Worm (Caenorhabditis elegans): Measurements from ENCODE around the gene sre-54.
A peak's percentile ranks its signal among the peaks of the same experiment; 100 is the strongest.
"Not testable (repeated sequence)": the region's sequence is repeated elsewhere in the genome, so short reads cannot be mapped to it uniquely, and the experiment has no call there.

Gene sre-54

DNA sequence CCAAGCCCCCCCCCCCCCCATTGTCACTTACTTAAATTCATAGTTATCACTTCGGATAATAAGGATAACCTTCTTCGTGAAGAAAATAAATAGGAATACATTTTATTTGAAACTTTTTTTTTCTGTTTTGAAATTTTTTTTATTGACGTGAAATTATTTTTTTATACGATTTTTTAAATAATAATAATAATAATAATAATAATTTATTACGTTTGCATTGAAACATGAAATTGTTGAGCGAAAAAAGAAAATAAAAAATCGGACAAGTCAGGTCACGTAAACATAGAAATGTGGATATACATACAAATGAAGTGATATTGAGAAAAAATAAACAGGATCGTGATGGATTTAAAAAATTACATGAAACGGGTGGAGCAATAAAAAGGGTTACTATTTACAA lies 23.1 kb upstream of the sre-54 start, which contains the start of gene C50E10.2:
Gene C50E10.2, minus strand, starts transcription at position 101 of the 400 bp plus-strand sequence.
- TF ChIP-seq hmbx-1 (tag; optimal IDR thresholded peaks at IDR 0.05): no peak
- TF ChIP-seq tbx-11 (GFP tag; IDR thresholded peaks at IDR 0.05): no peak
- TF ChIP-seq B0310.2 (tag; optimal IDR thresholded peaks at IDR 0.05): no peak
- no peak for TF ChIP-seq hmg-4 (GFP tag; optimal IDR thresholded peaks at IDR 0.05)
- TF ChIP-seq scrt-1 (GFP tag; IDR thresholded peaks at IDR 0.05): no peak
- no peak for TF ChIP-seq aly-1 (tag; optimal IDR thresholded peaks at IDR 0.05)
- TF ChIP-seq flt-1 (GFP tag; IDR thresholded peaks at IDR 0.05): no peak
- no peak for TF ChIP-seq F13C5.2 (tag; optimal IDR thresholded peaks at IDR 0.05)
- TF ChIP-seq ceh-36 (tag; optimal IDR thresholded peaks at IDR 0.05): no peak

DNA sequence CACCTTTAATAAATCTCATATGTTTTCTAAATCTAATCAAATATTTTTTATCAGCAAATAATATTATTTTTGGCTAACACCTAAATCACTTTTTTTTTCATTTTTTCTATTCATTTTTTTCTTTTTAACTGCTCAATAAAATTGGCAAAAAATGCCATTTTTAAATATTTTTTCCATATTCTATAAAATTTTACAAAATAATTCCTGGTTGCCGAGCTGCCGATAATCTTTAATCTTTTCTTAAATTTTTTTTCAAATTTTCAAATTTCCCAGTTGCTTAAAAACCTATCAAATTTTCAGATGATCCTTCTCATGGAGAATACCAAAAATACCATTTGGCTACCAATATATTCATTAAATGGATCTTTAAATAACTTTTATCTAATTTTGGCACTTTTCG lies 21.2 kb upstream of the sre-54 start, which contains the start of gene sre-51:
Gene sre-51, plus strand, starts transcription at position 301 of the 400 bp plus-strand sequence.
- no peak for TF ChIP-seq hmbx-1 (tag; optimal IDR thresholded peaks at IDR 0.05)
- TF ChIP-seq ama-1 (optimal IDR thresholded peaks at IDR 0.05): no peak
- TF ChIP-seq ceh-36 (tag; optimal IDR thresholded peaks at IDR 0.05): no peak
- TF ChIP-seq pes-1 (GFP tag; IDR thresholded peaks at IDR 0.05): no peak
- no peak for TF ChIP-seq hnd-1 (tag; optimal IDR thresholded peaks at IDR 0.05)
- no peak for TF ChIP-seq flt-1 (GFP tag; IDR thresholded peaks at IDR 0.05)
- no peak for TF ChIP-seq sea-1 (GFP tag; conservative IDR thresholded peaks at IDR 0.05)
- no peak for TF ChIP-seq ceh-13 (GFP tag; optimal IDR thresholded peaks at IDR 0.05)

DNA sequence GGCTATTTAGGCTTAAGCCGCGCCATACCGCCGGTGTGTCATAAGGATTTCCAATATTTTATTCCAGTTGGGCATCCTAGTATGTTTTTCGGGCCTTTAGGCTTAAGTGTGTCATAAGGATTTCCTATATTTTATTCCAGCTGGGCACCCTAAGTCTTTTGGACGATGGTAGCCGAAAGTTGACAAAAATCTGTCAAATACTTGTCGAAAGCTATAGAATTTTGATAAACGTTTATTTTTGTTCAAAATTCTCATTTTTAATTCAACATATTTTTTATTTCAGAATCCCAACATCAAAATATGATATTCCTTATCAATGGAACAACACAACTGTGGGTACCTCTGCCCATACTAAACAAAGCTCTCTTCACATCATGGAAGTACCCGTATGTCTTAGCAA lies 14.2 kb upstream of the sre-54 start, which contains the start of gene sre-49:
Gene sre-49, plus strand, starts transcription at position 301 of the 400 bp plus-strand sequence.
- not testable (repeated sequence) for TF ChIP-seq tbx-11 (GFP tag; IDR thresholded peaks at IDR 0.05); sea-1 (GFP tag; conservative IDR thresholded peaks at IDR 0.05); ama-1 (optimal IDR thresholded peaks at IDR 0.05)

DNA sequence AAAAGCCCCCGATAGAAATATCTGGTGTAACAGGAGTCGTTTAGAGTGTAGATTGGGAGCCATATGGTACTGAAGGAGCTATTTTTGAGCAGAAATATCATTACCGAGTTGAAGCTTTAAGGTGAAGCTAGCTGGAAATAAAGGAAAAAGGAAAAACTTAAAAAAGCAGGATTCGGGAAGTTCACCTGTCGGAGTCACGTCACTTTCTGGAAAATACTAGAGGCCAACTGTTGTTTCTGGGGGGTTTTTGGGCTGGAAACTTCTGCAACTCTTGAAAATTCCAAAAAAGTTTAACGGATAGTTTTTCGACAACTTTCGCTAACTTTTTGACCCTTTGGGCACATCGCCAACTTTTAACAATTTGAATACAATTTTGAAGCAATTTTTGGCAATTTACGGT lies 9.4 kb upstream of the sre-54 start, which contains the start of gene sre-53:
Gene sre-53, minus strand, starts transcription at position 101 of the 400 bp plus-strand sequence.
- TF ChIP-seq ceh-13 (GFP tag; optimal IDR thresholded peaks at IDR 0.05): no peak
- no peak for TF ChIP-seq tra-4 (tag; optimal IDR thresholded peaks at IDR 0.05)
- TF ChIP-seq F13C5.2 (tag; optimal IDR thresholded peaks at IDR 0.05): no peak
- TF ChIP-seq ceh-36 (tag; optimal IDR thresholded peaks at IDR 0.05): no peak

DNA sequence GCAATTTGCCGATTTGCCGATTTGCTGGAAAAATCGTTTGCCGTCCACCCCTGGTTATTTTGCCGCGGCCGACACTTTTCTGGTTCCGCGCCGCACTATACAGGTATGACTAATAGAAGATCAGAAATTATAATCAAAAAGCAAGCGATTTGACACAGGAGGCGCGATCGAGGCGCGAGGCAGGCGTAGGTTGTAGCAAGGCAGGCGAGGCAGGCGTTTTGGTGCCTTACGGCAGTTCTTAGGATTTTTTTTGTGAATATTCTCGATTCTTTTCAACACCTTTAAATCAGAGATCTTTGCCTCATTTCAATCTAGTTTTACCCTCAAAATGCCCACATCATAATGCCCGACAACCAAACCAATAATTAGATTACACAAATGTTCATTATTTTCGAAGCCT lies 8.6 kb upstream of the sre-54 start, which contains the start of gene sre-56:
Gene sre-56, plus strand, starts transcription at position 301 of the 400 bp plus-strand sequence.
- TF ChIP-seq sea-1 (GFP tag; conservative IDR thresholded peaks at IDR 0.05) (no peak), hmbx-1 (tag; optimal IDR thresholded peaks at IDR 0.05) (no peak), ceh-36 (tag; optimal IDR thresholded peaks at IDR 0.05) (no peak), flt-1 (GFP tag; IDR thresholded peaks at IDR 0.05) (no peak), ceh-13 (GFP tag; optimal IDR thresholded peaks at IDR 0.05) (no peak), ama-1 (optimal IDR thresholded peaks at IDR 0.05) (no peak), tbx-11 (GFP tag; IDR thresholded peaks at IDR 0.05) (no peak), scrt-1 (GFP tag; IDR thresholded peaks at IDR 0.05) (no peak), tra-4 (tag; optimal IDR thresholded peaks at IDR 0.05) (no peak), pes-1 (GFP tag; IDR thresholded peaks at IDR 0.05) (no peak), hnd-1 (tag; optimal IDR thresholded peaks at IDR 0.05) (no peak), F13C5.2 (tag; optimal IDR thresholded peaks at IDR 0.05) (no peak), B0310.2 (tag; optimal IDR thresholded peaks at IDR 0.05) (no peak), tbx-37 (GFP tag; conservative IDR thresholded peaks at IDR 0.05) (no peak), ets-7 (tag; optimal IDR thresholded peaks at IDR 0.05) (no peak), aly-1 (tag; optimal IDR thresholded peaks at IDR 0.05) (no peak), hmg-4 (GFP tag; optimal IDR thresholded peaks at IDR 0.05) (no peak)

DNA sequence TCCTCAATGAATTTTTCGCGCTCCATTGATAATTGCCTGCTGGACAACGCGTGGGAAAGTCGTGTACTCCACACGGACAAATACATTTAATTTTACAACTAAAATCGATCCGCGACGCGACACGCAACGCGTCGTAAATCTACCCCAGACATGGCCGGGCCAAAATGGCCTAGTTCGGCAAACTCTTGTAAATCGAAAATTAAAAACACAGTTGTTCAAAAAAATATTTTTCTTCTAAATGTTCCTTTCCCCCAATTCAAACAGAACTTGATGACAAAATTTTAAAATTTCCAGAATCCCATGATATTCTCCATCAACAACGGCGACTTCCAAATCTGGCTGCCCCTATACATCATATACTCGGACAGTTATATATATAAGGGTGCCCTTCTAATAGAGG lies 3.7 kb upstream of the sre-54 start, which contains the start of gene sre-55:
Gene sre-55, plus strand, starts transcription at position 301 of the 400 bp plus-strand sequence.
- no peak for TF ChIP-seq pes-1 (GFP tag; IDR thresholded peaks at IDR 0.05)
- no peak for TF ChIP-seq flt-1 (GFP tag; IDR thresholded peaks at IDR 0.05)
- no peak for TF ChIP-seq hnd-1 (tag; optimal IDR thresholded peaks at IDR 0.05)
- TF ChIP-seq sea-1 (GFP tag; conservative IDR thresholded peaks at IDR 0.05): no peak
- TF ChIP-seq scrt-1 (GFP tag; IDR thresholded peaks at IDR 0.05): no peak
- TF ChIP-seq ceh-13 (GFP tag; optimal IDR thresholded peaks at IDR 0.05): no peak

DNA sequence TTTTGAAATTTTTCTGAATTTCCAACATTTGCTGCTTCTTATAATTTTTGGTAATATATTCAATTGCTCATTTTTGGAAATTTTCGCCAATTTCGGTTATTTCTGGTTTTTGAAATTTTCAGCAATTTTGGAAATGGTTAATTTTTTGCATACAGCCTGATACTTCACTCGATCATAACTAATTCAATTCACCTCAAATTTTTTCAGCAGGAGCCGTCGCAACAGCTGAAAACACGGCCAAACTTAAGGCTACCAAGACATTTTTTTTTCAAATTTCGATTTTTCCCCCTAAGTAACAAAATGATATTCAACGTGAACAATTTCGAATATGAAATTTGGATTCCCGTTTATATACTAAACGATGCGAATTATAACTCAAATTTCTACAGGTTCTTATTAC lies 2.7 kb downstream of the sre-54 start, which contains the start of gene sre-52:
Gene sre-52, plus strand, starts transcription at position 301 of the 400 bp plus-strand sequence.
- TF ChIP-seq ets-7 (tag; optimal IDR thresholded peaks at IDR 0.05) (no peak), sea-1 (GFP tag; conservative IDR thresholded peaks at IDR 0.05) (no peak), hmbx-1 (tag; optimal IDR thresholded peaks at IDR 0.05) (no peak), aly-1 (tag; optimal IDR thresholded peaks at IDR 0.05) (no peak), hmg-4 (GFP tag; optimal IDR thresholded peaks at IDR 0.05) (no peak), hnd-1 (tag; optimal IDR thresholded peaks at IDR 0.05) (no peak), pes-1 (GFP tag; IDR thresholded peaks at IDR 0.05) (no peak), ama-1 (optimal IDR thresholded peaks at IDR 0.05) (no peak)

DNA sequence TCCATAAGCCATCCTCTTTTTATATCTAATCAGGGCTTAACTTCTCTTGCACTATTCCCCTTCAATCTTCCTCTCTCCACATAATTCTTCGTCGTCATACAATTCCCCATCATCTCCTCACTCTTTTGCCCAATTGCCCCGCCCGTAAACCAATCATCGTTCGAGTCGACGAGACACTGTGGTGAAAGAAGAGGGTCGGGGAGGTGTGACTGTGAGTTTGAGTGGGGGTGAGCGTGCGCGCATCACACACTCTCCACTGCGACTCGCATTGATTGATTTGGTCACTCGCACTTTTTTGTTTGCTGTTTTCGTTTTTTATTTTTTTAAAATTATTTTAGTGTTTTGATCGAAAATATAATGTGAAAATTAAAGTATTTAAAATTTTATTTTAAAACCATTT lies 6.4 kb downstream of the sre-54 start:
- no peak for TF ChIP-seq hmbx-1 (tag; optimal IDR thresholded peaks at IDR 0.05)
- 0 out of 2 replicates have a peak, but pooled peaks have one; percentile 34 for TF ChIP-seq sea-1 (GFP tag; conservative IDR thresholded peaks at IDR 0.05)
- peak; percentile 7 for TF ChIP-seq F13C5.2 (tag; optimal IDR thresholded peaks at IDR 0.05)
- no peak for TF ChIP-seq B0310.2 (tag; optimal IDR thresholded peaks at IDR 0.05)

DNA sequence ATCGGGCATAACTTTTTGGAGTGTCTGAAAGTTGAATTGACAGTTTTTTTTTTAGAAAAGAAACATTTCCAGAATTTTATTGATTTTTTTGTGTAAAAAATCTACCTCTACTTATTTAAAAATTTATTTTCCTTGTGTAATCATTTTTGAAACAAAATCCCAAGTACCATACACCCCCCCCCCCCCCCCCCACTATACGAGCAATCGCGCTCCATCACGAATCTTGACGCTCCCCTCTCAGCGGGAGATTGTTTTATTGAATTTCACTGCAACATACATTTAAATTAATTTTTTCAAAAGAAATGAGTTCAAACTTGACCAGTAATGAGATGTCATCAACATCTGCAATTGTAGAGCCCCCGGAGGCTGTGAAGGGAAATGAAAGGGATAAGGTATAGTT lies 6.9 kb downstream of the sre-54 start, which contains the start of gene sop-2:
Gene sop-2, plus strand, starts transcription at position 301 of the 400 bp plus-strand sequence.
- TF ChIP-seq ama-1 (optimal IDR thresholded peaks at IDR 0.05): no peak
- no peak for TF ChIP-seq hmg-4 (GFP tag; optimal IDR thresholded peaks at IDR 0.05)
- no peak for TF ChIP-seq aly-1 (tag; optimal IDR thresholded peaks at IDR 0.05)
- no peak for TF ChIP-seq ets-7 (tag; optimal IDR thresholded peaks at IDR 0.05)
- no peak for TF ChIP-seq ceh-13 (GFP tag; optimal IDR thresholded peaks at IDR 0.05)
- TF ChIP-seq flt-1 (GFP tag; IDR thresholded peaks at IDR 0.05): no peak

Data from whole organism, early embryonic.